Worm (Caenorhabditis elegans) whole organism, L3 larva: ENCODE measurements around the gene F45E1.1.
A peak's percentile ranks its signal among the peaks of the same experiment; 100 is the strongest.

Source experiments
- R02D3.7 ChIP-seq: fragments of 150-350 bp; optimal IDR thresholded peaks from 2 replicates; lab custom pipeline; 2014; ENCODE audit warnings: missing biosample characterization, missing genetic modification characterization
- ZK546.5 ChIP-seq: sonication (generic microtip); optimal IDR thresholded peaks from 2 replicates; lab custom pipeline; 2017; ENCODE audit warnings: missing biosample characterization, missing genetic modification characterization
- aly-2 ChIP-seq: fragments of 150-350 bp; optimal IDR thresholded peaks from 2 replicates; lab custom pipeline; 2014; ENCODE audit warnings: missing biosample characterization, missing genetic modification characterization
- ama-1 ChIP-seq: fragments of 150-350 bp; optimal IDR thresholded peaks from 2 replicates; lab custom pipeline; 2018
- ceh-16 ChIP-seq: sonication (generic microtip); optimal IDR thresholded peaks from 2 replicates; lab custom pipeline; 2017; ENCODE audit warnings: missing biosample characterization, missing genetic modification characterization
- ceh-28 ChIP-seq: fragments of 150-350 bp; optimal IDR thresholded peaks from 2 replicates; lab custom pipeline; 2014; ENCODE audit warnings: missing biosample characterization, missing genetic modification reagents, missing genetic modification characterization
- ceh-9 ChIP-seq: sonication (generic microtip); optimal IDR thresholded peaks from 2 replicates; lab custom pipeline; 2018; ENCODE audit warnings: missing biosample characterization, missing genetic modification characterization
- daf-12 ChIP-seq: fragments of 150-350 bp; optimal IDR thresholded peaks from 2 replicates; lab custom pipeline; 2014; ENCODE audit warnings: missing biosample characterization, missing genetic modification reagents, missing genetic modification characterization
- egl-5 ChIP-seq: fragments of 150-350 bp; optimal IDR thresholded peaks from 2 replicates; lab custom pipeline; 2017; ENCODE audit warnings: missing biosample characterization, missing genetic modification reagents, missing genetic modification characterization, inconsistent platforms
- elt-1 ChIP-seq: fragments of 150-350 bp; optimal IDR thresholded peaks from 2 replicates; lab custom pipeline; 2014; ENCODE audit warnings: missing biosample characterization, missing genetic modification characterization
- elt-2 ChIP-seq: sonication (generic microtip); optimal IDR thresholded peaks from 2 replicates; lab custom pipeline; 2016; ENCODE audit warnings: missing genetic modification reagents, mild to moderate bottlenecking, missing genetic modification characterization, missing compliant biosample characterization
- elt-3 ChIP-seq, 3 experiments: fragments of 150-350 bp in 1 of 3; sonication (generic microtip) in 2 of 3; optimal IDR thresholded peaks; 2 replicates in 2 of 3; 4 replicates in 1 of 3; lab custom pipeline; 2014 to 2017; ENCODE audit warnings: missing biosample characterization in 3 of 3, missing genetic modification characterization in 3 of 3
- fkh-10 ChIP-seq: sonication (generic microtip); optimal IDR thresholded peaks from 2 replicates; lab custom pipeline; 2017; ENCODE audit warnings: missing biosample characterization, missing genetic modification reagents, missing genetic modification characterization
- fkh-2 ChIP-seq: fragments of 150-350 bp; optimal IDR thresholded peaks from 2 replicates; lab custom pipeline; 2014; ENCODE audit warnings: missing biosample characterization, missing genetic modification reagents, missing genetic modification characterization
- jun-1 ChIP-seq: fragments of 150-350 bp; optimal IDR thresholded peaks from 2 replicates; lab custom pipeline; 2014; ENCODE audit warnings: missing biosample characterization, missing genetic modification reagents, missing genetic modification characterization
- lin-15B ChIP-seq: fragments of 150-350 bp; optimal IDR thresholded peaks from 2 replicates; lab custom pipeline; 2014; ENCODE audit warnings: missing biosample characterization, missing genetic modification characterization
- lin-39 ChIP-seq: fragments of 150-350 bp; optimal IDR thresholded peaks from 2 replicates; lab custom pipeline; 2018; ENCODE audit warnings: missing biosample characterization, missing genetic modification reagents, missing genetic modification characterization
- lsy-12 ChIP-seq: sonication (generic microtip); optimal IDR thresholded peaks from 2 replicates; lab custom pipeline; 2016; ENCODE audit warnings: mild to moderate bottlenecking, missing genetic modification characterization, missing compliant biosample characterization
- mml-1 ChIP-seq: fragments of 150-350 bp; sonication (generic microtip); optimal IDR thresholded peaks from 3 replicates; lab custom pipeline; 2014; ENCODE audit warnings: missing biosample characterization, missing genetic modification characterization
- nhr-11 ChIP-seq: fragments of 150-350 bp; optimal IDR thresholded peaks from 2 replicates; lab custom pipeline; 2014; ENCODE audit warnings: missing biosample characterization, missing genetic modification characterization
- nhr-12 ChIP-seq: fragments of 150-350 bp; optimal IDR thresholded peaks from 2 replicates; lab custom pipeline; 2014; ENCODE audit warnings: missing biosample characterization, missing genetic modification characterization
- nhr-23 ChIP-seq: fragments of 150-350 bp; optimal IDR thresholded peaks from 2 replicates; lab custom pipeline; 2014; ENCODE audit warnings: missing biosample characterization, missing genetic modification reagents, missing genetic modification characterization
- nhr-237 ChIP-seq: fragments of 150-350 bp; optimal IDR thresholded peaks from 2 replicates; lab custom pipeline; 2014; ENCODE audit warnings: missing biosample characterization, missing genetic modification characterization
- nhr-28 ChIP-seq: fragments of 150-350 bp; optimal IDR thresholded peaks from 2 replicates; lab custom pipeline; 2014; ENCODE audit warnings: missing biosample characterization, missing genetic modification characterization
- nhr-43 ChIP-seq: sonication (generic microtip); optimal IDR thresholded peaks from 2 replicates; lab custom pipeline; 2016; ENCODE audit warnings: mild to moderate bottlenecking, missing genetic modification characterization, missing compliant biosample characterization; ENCODE audit not compliant: poor library complexity, severe bottlenecking
- nhr-67 ChIP-seq: fragments of 150-350 bp; optimal IDR thresholded peaks from 2 replicates; lab custom pipeline; 2014; ENCODE audit warnings: missing biosample characterization, missing genetic modification characterization
- nhr-76 ChIP-seq: fragments of 150-350 bp; sonication (generic microtip); optimal IDR thresholded peaks from 5 replicates; lab custom pipeline; 2014; ENCODE audit warnings: missing biosample characterization, missing genetic modification characterization
- nhr-77 ChIP-seq: fragments of 150-350 bp; optimal IDR thresholded peaks from 2 replicates; lab custom pipeline; 2014; ENCODE audit warnings: missing biosample characterization, missing genetic modification characterization
- pha-4 ChIP-seq: fragments of 150-350 bp; optimal IDR thresholded peaks from 2 replicates; lab custom pipeline; 2014; ENCODE audit warnings: missing biosample characterization, missing genetic modification reagents, missing genetic modification characterization
- pqm-1 ChIP-seq: fragments of 150-350 bp; optimal IDR thresholded peaks from 2 replicates; lab custom pipeline; 2017; ENCODE audit warnings: missing biosample characterization, missing genetic modification characterization, inconsistent platforms
- sea-2 ChIP-seq: fragments of 150-350 bp; sonication (generic microtip); optimal IDR thresholded peaks from 4 replicates; lab custom pipeline; 2014; ENCODE audit warnings: missing biosample characterization, missing genetic modification reagents, missing genetic modification characterization
- skn-1 ChIP-seq: fragments of 150-350 bp; optimal IDR thresholded peaks from 2 replicates; lab custom pipeline; 2014; ENCODE audit warnings: missing biosample characterization, missing genetic modification characterization
- snpc-4 ChIP-seq: fragments of 150-350 bp; optimal IDR thresholded peaks from 2 replicates; lab custom pipeline; 2014; ENCODE audit warnings: missing biosample characterization, missing genetic modification characterization
- tbx-2 ChIP-seq: sonication (generic microtip); optimal IDR thresholded peaks from 2 replicates; lab custom pipeline; 2016; ENCODE audit warnings: mild to moderate bottlenecking, missing genetic modification characterization, missing compliant biosample characterization
- unc-39 ChIP-seq: sonication (generic microtip); optimal IDR thresholded peaks from 4 replicates; lab custom pipeline; 2017; ENCODE audit warnings: missing biosample characterization, missing genetic modification characterization
- unc-62 ChIP-seq: fragments of 150-350 bp; sonication (generic microtip); optimal IDR thresholded peaks from 4 replicates; lab custom pipeline; 2014; ENCODE audit warnings: missing biosample characterization, missing genetic modification reagents, missing genetic modification characterization
- zag-1 ChIP-seq: fragments of 150-350 bp; optimal IDR thresholded peaks from 2 replicates; lab custom pipeline; 2014; ENCODE audit warnings: missing biosample characterization, missing genetic modification characterization
- ztf-11 ChIP-seq: fragments of 150-350 bp; optimal IDR thresholded peaks from 2 replicates; lab custom pipeline; 2014; ENCODE audit warnings: missing biosample characterization, missing genetic modification characterization

F45E1.1 gene

ce11 chrX:7962056-7962485 is 41.4 kb upstream of the F45E1.1 start (continued):
- TF ChIP-seq ceh-16 (tag; lab: Kevin White, UChicago): no peak
- TF ChIP-seq unc-39 (tag; lab: Kevin White, UChicago): no peak
- TF ChIP-seq egl-5 (tag; lab: Kevin White, UChicago): no peak
- TF ChIP-seq lin-39 (tag; lab: Kevin White, UChicago): peak; percentile 69
- TF ChIP-seq nhr-43 (tag; lab: Kevin White, UChicago): no peak
- TF ChIP-seq daf-12: no peak
- TF ChIP-seq skn-1: peak; percentile 47
- TF ChIP-seq ZK546.5 (tag; lab: Kevin White, UChicago): no peak
- no peak for TF ChIP-seq nhr-237 (tag; lab: Kevin White, UChicago)
- TF ChIP-seq nhr-28 (tag; lab: Kevin White, UChicago): no peak
- TF ChIP-seq nhr-76 (tag; lab: Kevin White, UChicago): no peak
- no peak for TF ChIP-seq R02D3.7 (tag; lab: Kevin White, UChicago)
- no peak for TF ChIP-seq ceh-9
- TF ChIP-seq zag-1: no peak
- no peak for TF ChIP-seq sea-2
- no peak for TF ChIP-seq ztf-11 (tag; lab: Kevin White, UChicago)
- TF ChIP-seq tbx-2 (tag; lab: Kevin White, UChicago): no peak
- peak; percentile 55 for TF ChIP-seq nhr-23
- no peak for TF ChIP-seq mml-1
- no peak for TF ChIP-seq elt-3 (tag; optimal IDR thresholded peaks at IDR 0.05; lab: Kevin White, UChicago)
- no peak for TF ChIP-seq aly-2 (tag; lab: Kevin White, UChicago)
- peak; percentile 60 for TF ChIP-seq pha-4
- no peak for TF ChIP-seq fkh-2 (tag; lab: Kevin White, UChicago)
- TF ChIP-seq lsy-12 (tag; lab: Kevin White, UChicago): no peak
- no peak for TF ChIP-seq nhr-67 (tag; lab: Kevin White, UChicago)
- no peak for TF ChIP-seq ama-1
- TF ChIP-seq, all 47 proteins: peak for 11

DNA sequence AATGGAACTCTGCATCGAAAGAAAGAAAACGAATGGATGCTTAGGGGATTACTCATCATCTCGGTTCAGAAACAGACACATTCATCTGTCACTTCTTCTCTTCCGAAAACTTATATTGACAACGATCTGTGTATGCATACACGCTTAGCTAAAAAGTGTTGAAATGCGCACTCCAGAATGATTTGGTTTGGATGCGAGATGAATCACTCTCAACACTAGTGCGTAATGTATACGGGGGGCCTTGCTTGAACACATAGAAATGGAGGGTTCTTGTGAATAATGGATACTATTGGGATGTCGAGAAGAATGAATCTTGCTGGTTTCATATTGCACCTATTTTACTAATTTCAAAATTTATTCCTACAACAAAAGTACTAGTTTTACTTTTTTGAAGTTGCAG is 39.5 kb upstream of the F45E1.1 start:
- TF ChIP-seq elt-1 (tag; lab: Kevin White, UChicago) (no peak), unc-62 (GFP tag; lab: Kevin White, UChicago) (peak; percentile 19)

DNA sequence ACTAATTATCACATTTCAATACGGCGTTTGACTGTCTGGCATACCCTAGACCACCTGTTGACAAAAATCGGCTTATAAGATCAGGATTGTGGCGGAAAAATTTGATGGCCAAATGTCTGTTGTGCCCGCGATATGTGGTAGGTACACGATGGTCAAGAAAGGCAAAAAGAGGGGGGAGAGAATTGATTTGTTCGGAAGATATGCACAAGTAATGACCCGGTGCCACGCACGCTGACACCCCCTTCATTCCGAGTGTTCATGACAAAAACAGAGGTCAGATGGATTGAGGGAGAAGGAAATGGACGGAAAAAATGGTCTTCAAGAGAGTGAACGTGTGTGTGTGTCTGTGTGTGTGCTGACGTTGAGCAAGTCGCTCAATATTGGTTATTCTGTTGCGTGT is 38.0 kb upstream of the F45E1.1 start:
- TF ChIP-seq sea-2 (no peak), lin-39 (tag; lab: Kevin White, UChicago) (peak; percentile 53), nhr-23 (peak; percentile 0), nhr-11 (tag; lab: Kevin White, UChicago) (no peak), nhr-77 (tag; lab: Kevin White, UChicago) (no peak), ceh-16 (tag; lab: Kevin White, UChicago) (no peak), zag-1 (no peak), nhr-12 (tag; lab: Kevin White, UChicago) (no peak)

DNA sequence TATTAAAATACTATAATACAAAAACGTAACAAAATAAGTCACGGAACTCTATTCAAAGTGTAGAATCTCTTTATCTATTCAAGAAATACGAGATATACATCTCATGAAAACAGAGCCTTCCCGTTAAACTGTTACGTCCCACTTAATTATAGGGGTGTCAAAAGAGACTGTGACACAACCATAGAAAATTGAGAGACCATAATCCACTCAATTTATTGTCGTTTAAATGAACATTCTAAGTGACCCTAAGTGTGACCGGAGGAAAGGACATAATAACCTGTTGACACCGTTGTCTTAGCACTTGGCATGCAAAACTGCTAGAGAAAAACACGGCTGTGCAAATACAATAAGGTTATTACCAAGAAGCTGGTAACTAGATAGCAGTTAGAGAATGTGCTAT is 34.9 kb upstream of the F45E1.1 start:
- TF ChIP-seq fkh-10 (GFP tag; lab: Kevin White, UChicago) (no peak), lsy-12 (tag; lab: Kevin White, UChicago) (no peak), ama-1 (no peak), elt-2 (no peak), elt-1 (tag; lab: Kevin White, UChicago) (no peak), snpc-4 (tag; lab: Kevin White, UChicago) (no peak)

DNA sequence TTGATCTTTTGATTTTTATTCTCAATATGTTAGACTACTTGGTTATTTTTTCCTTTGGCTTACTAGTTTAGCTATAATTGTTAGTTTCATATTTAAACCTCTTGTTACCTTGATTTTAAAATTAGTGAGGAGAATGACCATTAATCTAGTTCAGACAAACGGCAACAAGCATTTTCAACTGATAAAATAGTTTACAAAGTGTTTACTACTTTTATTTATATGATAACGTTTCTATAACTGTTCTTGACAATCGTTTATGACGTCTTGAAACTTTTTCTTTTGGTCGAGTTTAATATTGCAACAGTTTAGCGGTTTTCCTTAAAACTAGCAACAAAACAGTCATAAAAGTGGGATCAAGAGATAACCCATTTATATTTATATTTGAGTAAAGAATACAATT is 27.7 kb upstream of the F45E1.1 start:
- TF ChIP-seq lsy-12 (tag; lab: Kevin White, UChicago): no peak
- TF ChIP-seq lin-39 (tag; lab: Kevin White, UChicago): no peak
- peak; percentile 65 for TF ChIP-seq pqm-1 (tag; lab: Kevin White, UChicago)
- no peak for TF ChIP-seq lin-15B (tag; lab: Kevin White, UChicago)
- TF ChIP-seq egl-5 (tag; lab: Kevin White, UChicago): no peak
- TF ChIP-seq ZK546.5 (tag; lab: Kevin White, UChicago): no peak
- TF ChIP-seq elt-1 (tag; lab: Kevin White, UChicago): no peak
- no peak for TF ChIP-seq ceh-28 (tag; lab: Kevin White, UChicago)
- no peak for TF ChIP-seq nhr-23
- no peak for TF ChIP-seq nhr-77 (tag; lab: Kevin White, UChicago)
- no peak for TF ChIP-seq jun-1 (tag; lab: Kevin White, UChicago)
- no peak for TF ChIP-seq fkh-2 (tag; lab: Kevin White, UChicago)
- no peak for TF ChIP-seq mml-1
- TF ChIP-seq elt-2: peak; percentile 45
- peak; percentile 24 for TF ChIP-seq pha-4
- TF ChIP-seq daf-12: no peak
